Fruit fly (Drosophila melanogaster): ENCODE results near the gene CG3734.

Gene CG3734

DNA sequence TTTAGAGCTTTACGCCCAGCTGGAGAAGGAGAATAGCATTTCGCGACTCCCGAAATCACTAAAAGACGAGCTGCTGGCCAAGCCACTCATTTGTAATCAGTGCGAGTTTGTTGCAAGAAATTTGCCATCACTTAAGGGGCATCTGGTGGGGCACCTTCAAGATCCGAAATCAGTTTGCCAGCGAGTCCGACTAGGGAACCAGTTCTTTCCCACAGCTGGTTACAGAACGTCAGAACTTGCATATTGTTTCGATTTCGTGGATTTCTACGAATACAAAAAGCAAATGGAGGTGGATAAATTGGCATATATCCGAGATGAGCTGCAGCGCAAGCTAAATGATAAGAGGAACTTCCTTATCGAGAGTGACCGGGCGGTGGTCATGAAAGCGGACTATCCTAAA lies 16.6 kb downstream of the CG3734 start (continued):
- TF ChIP-seq CG7556 (GFP tag; optimal IDR thresholded peaks at IDR 0.05) (no peak), Stat92E (GFP tag; optimal IDR thresholded peaks at IDR 0.05) (no peak), CG6272 (GFP tag; IDR thresholded peaks at IDR 0.05) (no peak), Scr (GFP tag; IDR thresholded peaks at IDR 0.05; ENCODE audit: partially characterized antibody) (peak; percentile 34), NC2β (GFP tag; optimal IDR thresholded peaks at IDR 0.05) (no peak), CG15514 (GFP tag; optimal IDR thresholded peaks at IDR 0.05) (peak; percentile 98), Max (GFP tag; optimal IDR thresholded peaks at IDR 0.05) (no peak), bbx (GFP tag; IDR thresholded peaks at IDR 0.05; ENCODE audit: partially characterized antibody) (0 out of 2 replicates have a peak, but pooled peaks have one; percentile 23), CG13287 (GFP tag; IDR thresholded peaks at IDR 0.05; ENCODE audit: partially characterized antibody) (peak; percentile 15; the same call in 1 of the 2 replicates), stwl (tag; optimal IDR thresholded peaks at IDR 0.05) (peak; percentile 42), Camta (GFP tag; optimal IDR thresholded peaks at IDR 0.05) (no peak), sna (GFP tag; IDR thresholded peaks at IDR 0.05; ENCODE audit: partially characterized antibody) (peak; percentile 48; the same call in 1 of the 2 replicates)

DNA sequence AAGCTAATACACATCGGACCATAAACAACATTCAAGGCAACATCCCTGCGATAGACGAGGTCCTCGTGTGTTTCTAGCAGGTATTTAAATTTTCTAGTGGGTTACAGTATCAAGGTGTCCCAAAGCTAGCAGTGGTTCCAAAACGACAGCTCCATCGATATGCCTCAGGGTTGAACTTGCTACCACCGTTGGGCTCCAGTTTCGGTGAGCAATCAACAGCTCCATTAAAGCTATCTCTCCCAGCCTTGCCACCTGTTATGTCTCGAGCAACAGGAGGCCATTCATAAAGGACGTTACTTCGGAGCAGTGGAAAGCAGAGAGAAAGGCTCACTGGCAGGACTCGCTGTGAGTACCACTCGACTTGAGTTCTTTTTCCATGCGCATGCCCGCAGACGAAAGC lies 19.2 kb downstream of the CG3734 start:
- TF ChIP-seq Trl (optimal IDR thresholded peaks at IDR 0.05) (no peak), Trl (GFP tag; optimal IDR thresholded peaks at IDR 0.05) (no peak), CG42726 (GFP tag; IDR thresholded peaks at IDR 0.05; ENCODE audit: partially characterized antibody) (no peak), vnd (GFP tag; IDR thresholded peaks at IDR 0.05; ENCODE audit: partially characterized antibody) (no peak), jing (GFP tag; optimal IDR thresholded peaks at IDR 0.05) (no peak), abd-A (tag; optimal IDR thresholded peaks at IDR 0.05) (peak; percentile 87), CG8290 (GFP tag; optimal IDR thresholded peaks at IDR 0.05) (no peak), CG8290 (tag; optimal IDR thresholded peaks at IDR 0.05) (no peak), CG2875 (GFP tag; optimal IDR thresholded peaks at IDR 0.05) (no peak), bcd (GFP tag; optimal IDR thresholded peaks at IDR 0.05) (no peak), jigr1 (GFP tag; IDR thresholded peaks at IDR 0.05) (no peak), Deaf1 (tag; optimal IDR thresholded peaks at IDR 0.05) (peak; percentile 7), CG15514 (GFP tag; optimal IDR thresholded peaks at IDR 0.05) (peak; percentile 91), scrt (GFP tag; optimal IDR thresholded peaks at IDR 0.05) (peak; percentile 100), CG13894 (tag; optimal IDR thresholded peaks at IDR 0.05) (peak; percentile 56), CG12219 (GFP tag; optimal IDR thresholded peaks at IDR 0.05) (no peak), Hr39 (optimal IDR thresholded peaks at IDR 0.05) (no peak), ewg (GFP tag; optimal IDR thresholded peaks at IDR 0.05) (peak; percentile 18), CG31224 (GFP tag; IDR thresholded peaks at IDR 0.05) (0 out of 2 replicates have a peak, but pooled peaks have one; percentile 20), crp (GFP tag; optimal IDR thresholded peaks at IDR 0.05) (no peak), z (GFP tag; IDR thresholded peaks at IDR 0.05) (peak; percentile 89), NC2α (GFP tag; optimal IDR thresholded peaks at IDR 0.05) (no peak), vfl (GFP tag; optimal IDR thresholded peaks at IDR 0.05) (no peak)

dm6 chr3R:19408573-19408972 lies 20.9 kb downstream of the CG3734 start, which contains the start of gene CG11626:
Gene CG11626 (plus strand): TSS chr3R:19408873.
- TF ChIP-seq Dbx (GFP tag; IDR thresholded peaks at IDR 0.05) (no peak), Gug (GFP tag; IDR thresholded peaks at IDR 0.05) (no peak), dati (GFP tag; IDR thresholded peaks at IDR 0.05) (no peak), bab2 (GFP tag; optimal IDR thresholded peaks at IDR 0.05) (no peak), CG10267 (tag; optimal IDR thresholded peaks at IDR 0.05) (no peak), CG1647 (GFP tag; optimal IDR thresholded peaks at IDR 0.05) (no peak), unc-4 (GFP tag; IDR thresholded peaks at IDR 0.05; ENCODE audit: partially characterized antibody) (no peak), pb (GFP tag; optimal IDR thresholded peaks at IDR 0.05) (no peak), CG9817 (tag; optimal IDR thresholded peaks at IDR 0.05) (no peak), danr (GFP tag; IDR thresholded peaks at IDR 0.05) (no peak), sqz (GFP tag; optimal IDR thresholded peaks at IDR 0.05) (no peak), btn (GFP tag; optimal IDR thresholded peaks at IDR 0.05) (no peak), CG6272 (GFP tag; IDR thresholded peaks at IDR 0.05) (no peak), bbx (GFP tag; IDR thresholded peaks at IDR 0.05; ENCODE audit: partially characterized antibody) (no peak), CG12942 (GFP tag; optimal IDR thresholded peaks at IDR 0.05) (no peak), CrebB (tag; optimal IDR thresholded peaks at IDR 0.05) (no peak), bcd (GFP tag; optimal IDR thresholded peaks at IDR 0.05) (no peak), CG15696 (tag; optimal IDR thresholded peaks at IDR 0.05) (no peak), CG4617 (GFP tag; optimal IDR thresholded peaks at IDR 0.05; ENCODE audit: borderline replicate concordance) (no peak)
